Worm (Caenorhabditis elegans) whole organism, early embryonic: ENCODE results near the gene lmtr-3.

Experiments used
- B0310.2 ChIP-seq: sonication (generic microtip); optimal IDR thresholded peaks from 2 replicates; lab custom pipeline; 2016; ENCODE audit warnings: mild to moderate bottlenecking, missing genetic modification characterization, missing compliant biosample characterization
- F13C5.2 ChIP-seq: sonication (generic microtip); optimal IDR thresholded peaks from 2 replicates; lab custom pipeline; 2017; ENCODE audit warnings: mild to moderate bottlenecking, missing genetic modification characterization, inconsistent platforms, missing compliant biosample characterization
- aly-1 ChIP-seq: sonication (generic microtip); optimal IDR thresholded peaks from 2 replicates; lab custom pipeline; 2016; ENCODE audit warnings: missing genetic modification characterization, missing compliant biosample characterization
- ama-1 ChIP-seq: fragments of 150-350 bp; optimal IDR thresholded peaks from 2 replicates; lab custom pipeline; 2014
- ceh-13 ChIP-seq: fragments of 200-800 bp; sonication (Bioruptor generic); optimal IDR thresholded peaks from 2 replicates; lab custom pipeline; 2018; ENCODE audit warnings: mild to moderate bottlenecking, missing genetic modification characterization, missing compliant biosample characterization
- ceh-36 ChIP-seq: sonication (generic microtip); optimal IDR thresholded peaks from 2 replicates; lab custom pipeline; 2016; ENCODE audit warnings: missing genetic modification characterization, inconsistent platforms, missing compliant biosample characterization
- ets-7 ChIP-seq: sonication (generic microtip); optimal IDR thresholded peaks from 2 replicates; lab custom pipeline; 2016; ENCODE audit warnings: missing genotype, missing genetic modification characterization, missing compliant biosample characterization
- flt-1 ChIP-seq: fragments of 200-800 bp; sonication (Bioruptor generic); IDR thresholded peaks from 2 replicates; pipeline ENCODE4 v1.3.6; 2022; ENCODE audit warnings: missing genetic modification characterization, missing compliant biosample characterization
- hmbx-1 ChIP-seq: sonication (generic microtip); optimal IDR thresholded peaks from 2 replicates; lab custom pipeline; 2016; ENCODE audit warnings: mild to moderate bottlenecking, missing genetic modification characterization, missing compliant biosample characterization
- hmg-4 ChIP-seq: fragments of 200-800 bp; sonication (Bioruptor generic); optimal IDR thresholded peaks from 2 replicates; lab custom pipeline; 2018; ENCODE audit warnings: mild to moderate bottlenecking, missing genetic modification characterization, missing compliant biosample characterization
- hnd-1 ChIP-seq: sonication (generic microtip); optimal IDR thresholded peaks from 2 replicates; lab custom pipeline; 2016; ENCODE audit warnings: missing genetic modification characterization, missing compliant biosample characterization
- pes-1 ChIP-seq: fragments of 200-800 bp; sonication (Bioruptor generic); IDR thresholded peaks from 2 replicates; pipeline ENCODE4 v1.3.6; 2022; ENCODE audit warnings: missing genetic modification reagents, missing genetic modification characterization, missing compliant biosample characterization
- scrt-1 ChIP-seq: fragments of 200-800 bp; sonication (Bioruptor generic); IDR thresholded peaks from 2 replicates; pipeline ENCODE4 v1.3.6; 2022; ENCODE audit warnings: missing genetic modification characterization, missing compliant biosample characterization
- sea-1 ChIP-seq: fragments of 200-800 bp; sonication (Bioruptor generic); conservative IDR thresholded peaks from 2 replicates; pipeline ENCODE4 v1.3.6; 2022; ENCODE audit warnings: missing genetic modification characterization, missing compliant biosample characterization
- tbx-11 ChIP-seq: fragments of 200-800 bp; sonication (Bioruptor generic); IDR thresholded peaks from 2 replicates; pipeline ENCODE4 v1.3.6; 2022; ENCODE audit warnings: missing genetic modification characterization, missing compliant biosample characterization
- tbx-37 ChIP-seq: fragments of 200-800 bp; sonication (Bioruptor generic); conservative IDR thresholded peaks from 2 replicates; pipeline ENCODE4 v1.3.6; 2022; ENCODE audit warnings: missing genetic modification reagents, missing genetic modification characterization, missing compliant biosample characterization
- tra-4 ChIP-seq: sonication (generic microtip); optimal IDR thresholded peaks from 2 replicates; lab custom pipeline; 2017; ENCODE audit warnings: missing genetic modification characterization, missing compliant biosample characterization

The lmtr-3 gene

DNA sequence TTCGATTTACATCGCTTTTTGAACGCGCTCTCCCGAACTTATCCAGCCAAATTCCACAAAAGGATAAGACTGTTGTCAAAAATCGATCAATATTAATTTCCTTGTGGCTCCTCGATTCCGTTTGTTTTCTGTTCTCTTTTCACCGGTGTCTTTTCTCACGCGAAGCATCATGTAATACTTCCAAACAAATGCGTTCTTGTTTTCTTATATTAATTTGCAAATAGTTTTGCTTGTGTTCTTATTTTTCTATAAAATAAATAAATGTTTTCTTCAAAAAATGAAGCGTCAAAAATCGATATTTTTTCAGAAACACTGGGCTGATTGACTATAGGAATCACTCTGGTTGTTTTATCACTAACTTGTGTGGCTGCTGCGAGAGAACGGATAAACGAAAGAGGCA, 10.4 kb upstream of the lmtr-3 start, which contains the start of gene math-33:
math-33 (plus strand) TSS at position 301 of the 400 bp plus-strand sequence.
- TF ChIP-seq B0310.2 (no peak), tbx-37 (GFP tag; lab: Robert Waterston, UW) (no peak), aly-1 (tag; lab: Kevin White, UChicago) (no peak), hmbx-1 (tag; lab: Kevin White, UChicago) (no peak), sea-1 (GFP tag; lab: Robert Waterston, UW) (no peak), ama-1 (lab: Kevin White, UChicago) (no peak), tra-4 (no peak), hnd-1 (tag; lab: Kevin White, UChicago) (no peak), ets-7 (tag; lab: Kevin White, UChicago) (no peak), scrt-1 (no peak), ceh-36 (tag; lab: Kevin White, UChicago) (no peak), hmg-4 (GFP tag; lab: Kevin White, UChicago) (no peak)

DNA sequence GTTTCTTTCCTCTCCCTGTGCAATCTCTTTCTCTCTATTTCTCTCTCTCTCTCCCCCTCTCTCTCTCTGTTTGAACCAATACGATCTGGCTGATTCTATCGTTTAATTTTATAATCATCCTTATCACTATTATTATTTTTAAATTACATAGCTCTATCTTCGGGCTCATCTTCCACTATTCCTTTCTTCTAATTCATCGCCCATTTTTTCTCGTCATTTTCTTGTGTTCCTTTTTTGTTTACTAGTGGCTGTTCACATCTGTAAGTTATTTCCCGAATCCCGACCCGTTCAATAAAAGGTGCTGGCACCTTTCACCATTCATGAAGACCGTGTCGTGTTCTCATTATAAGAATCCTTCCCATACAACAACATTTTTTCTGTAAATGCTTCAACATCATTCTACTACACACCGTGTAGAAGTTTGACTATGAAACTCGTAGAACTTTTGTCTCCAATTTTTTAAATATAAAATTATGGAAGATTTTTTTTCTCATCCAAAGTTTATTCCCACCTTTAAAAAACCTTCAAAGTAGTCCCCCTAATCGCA, 5.7 kb upstream of the lmtr-3 start:
- TF ChIP-seq pes-1 (no peak), B0310.2 (no peak), hmbx-1 (tag; lab: Kevin White, UChicago) (no peak), F13C5.2 (tag; lab: Kevin White, UChicago) (no peak), sea-1 (GFP tag; lab: Robert Waterston, UW) (no peak), tbx-11 (GFP tag; lab: Robert Waterston, UW) (no peak), tra-4 (no peak), tbx-37 (GFP tag; lab: Robert Waterston, UW) (no peak), aly-1 (tag; lab: Kevin White, UChicago) (no peak), hmg-4 (GFP tag; lab: Kevin White, UChicago) (no peak), scrt-1 (no peak), ceh-36 (tag; lab: Kevin White, UChicago) (no peak), ets-7 (tag; lab: Kevin White, UChicago) (no peak), flt-1 (no peak), ceh-13 (GFP tag; lab: Kevin White, UChicago) (no peak)

DNA sequence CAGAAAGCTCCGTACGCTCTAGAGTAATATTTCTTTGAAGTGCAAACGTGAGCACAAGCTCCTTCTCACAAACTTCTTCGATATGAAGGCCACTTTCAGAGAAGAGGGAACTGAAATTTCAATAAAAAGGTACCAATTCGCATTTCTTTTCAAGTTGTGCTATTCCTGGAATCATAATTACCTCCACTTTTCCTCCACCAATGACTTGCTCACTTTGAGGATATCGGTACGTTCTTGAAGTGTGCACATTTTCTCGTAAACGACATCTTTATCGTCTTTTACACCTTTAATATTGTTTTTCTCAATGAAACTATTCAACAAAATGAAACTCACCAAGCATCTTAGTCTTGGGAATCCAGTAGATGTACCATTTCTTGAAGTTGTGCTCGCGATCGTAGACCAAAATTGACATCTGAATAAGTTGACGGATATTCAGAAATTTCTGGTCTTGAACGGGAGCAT, 4.7 kb upstream of the lmtr-3 start, which contains the start of gene scb-1:
scb-1 (minus strand) TSS at position 412 of the 462 bp plus-strand sequence.
- no peak for TF ChIP-seq F13C5.2 (tag; lab: Kevin White, UChicago)
- no peak for TF ChIP-seq ceh-13 (GFP tag; lab: Kevin White, UChicago)
- no peak for TF ChIP-seq flt-1
- no peak for TF ChIP-seq tra-4
- TF ChIP-seq aly-1 (tag; lab: Kevin White, UChicago): no peak
- TF ChIP-seq B0310.2: no peak
- TF ChIP-seq ceh-36 (tag; lab: Kevin White, UChicago): no peak
- TF ChIP-seq ets-7 (tag; lab: Kevin White, UChicago): no peak
- TF ChIP-seq tbx-37 (GFP tag; lab: Robert Waterston, UW): no peak
- no peak for TF ChIP-seq ama-1 (lab: Kevin White, UChicago)
- no peak for TF ChIP-seq tbx-11 (GFP tag; lab: Robert Waterston, UW)
- TF ChIP-seq scrt-1: no peak
- no peak for TF ChIP-seq pes-1
- no peak for TF ChIP-seq hmg-4 (GFP tag; lab: Kevin White, UChicago)
- no peak for TF ChIP-seq hnd-1 (tag; lab: Kevin White, UChicago)

DNA sequence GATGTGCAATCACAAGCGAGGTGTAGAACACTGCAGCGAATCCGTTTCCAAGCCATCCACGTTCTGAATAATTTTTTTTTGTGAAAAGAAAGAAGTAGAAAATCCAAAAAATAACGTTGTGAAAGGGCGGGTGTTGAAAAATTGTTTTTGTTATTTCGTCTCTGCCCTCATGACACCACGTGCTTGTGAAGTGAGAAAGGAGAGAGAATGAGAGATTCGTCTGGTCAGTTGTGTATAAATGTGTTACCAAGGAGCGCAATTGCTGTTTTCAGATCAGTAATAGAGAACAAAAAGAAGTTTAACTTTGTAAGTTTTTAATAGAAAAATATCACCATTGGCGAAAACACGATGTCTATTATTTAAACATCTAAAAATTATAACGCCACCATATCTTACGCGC, 2.7 kb upstream of the lmtr-3 start:
- no peak for TF ChIP-seq hmg-4 (GFP tag; lab: Kevin White, UChicago)
- no peak for TF ChIP-seq B0310.2
- TF ChIP-seq pes-1: no peak
- TF ChIP-seq scrt-1: no peak

DNA sequence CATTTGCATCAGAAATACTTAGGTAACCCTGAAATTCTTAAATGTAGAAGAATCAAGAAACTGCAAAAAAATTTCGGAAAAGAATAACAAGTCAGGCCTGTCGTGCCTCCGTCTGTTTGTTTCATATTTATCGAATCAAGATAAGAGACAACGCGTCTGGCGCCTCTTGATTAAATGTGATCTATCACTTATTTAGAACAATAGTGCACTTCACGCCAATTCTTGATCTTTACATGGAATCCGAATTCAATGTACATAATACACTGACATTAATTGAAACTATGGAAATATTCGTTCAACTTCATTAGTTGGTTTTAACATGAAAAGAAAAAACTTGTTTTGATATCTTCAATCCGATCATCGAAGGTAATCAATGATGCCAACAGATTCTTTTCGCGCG, 1.5 kb upstream of the lmtr-3 start, which contains the start of gene mboa-2:
mboa-2 (minus strand) TSS at position 28 of the 400 bp plus-strand sequence.
- TF ChIP-seq tbx-11 (GFP tag; lab: Robert Waterston, UW): no peak
- no peak for TF ChIP-seq hmg-4 (GFP tag; lab: Kevin White, UChicago)
- TF ChIP-seq ceh-13 (GFP tag; lab: Kevin White, UChicago): no peak

DNA sequence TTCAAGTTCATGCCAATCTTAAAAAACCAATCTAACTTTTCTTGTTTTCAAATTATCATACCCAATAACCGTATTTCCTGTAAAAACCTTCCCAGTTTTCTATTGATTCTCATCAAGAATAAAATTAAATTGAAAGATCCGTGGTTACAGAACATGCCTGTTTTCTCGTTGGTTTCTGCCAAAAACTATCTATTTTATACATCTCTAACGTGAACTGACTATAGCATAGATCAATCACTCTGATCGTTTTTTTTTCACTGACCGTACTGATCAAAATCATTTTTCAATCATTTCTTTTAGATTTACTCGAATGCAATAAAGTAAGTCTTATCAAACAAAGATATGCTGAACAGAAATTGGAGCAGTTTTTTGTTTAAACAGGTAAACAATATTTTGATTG, 936 bp downstream of the lmtr-3 start, which contains the start of gene C06H2.2:
C06H2.2 (plus strand) TSS at position 301 of the 400 bp plus-strand sequence.
- TF ChIP-seq ama-1 (lab: Kevin White, UChicago) (no peak), tra-4 (no peak), hmg-4 (GFP tag; lab: Kevin White, UChicago) (no peak), tbx-11 (GFP tag; lab: Robert Waterston, UW) (no peak), hnd-1 (tag; lab: Kevin White, UChicago) (no peak), ceh-13 (GFP tag; lab: Kevin White, UChicago) (no peak), ceh-36 (tag; lab: Kevin White, UChicago) (no peak), flt-1 (no peak), aly-1 (tag; lab: Kevin White, UChicago) (no peak), F13C5.2 (tag; lab: Kevin White, UChicago) (no peak)

DNA sequence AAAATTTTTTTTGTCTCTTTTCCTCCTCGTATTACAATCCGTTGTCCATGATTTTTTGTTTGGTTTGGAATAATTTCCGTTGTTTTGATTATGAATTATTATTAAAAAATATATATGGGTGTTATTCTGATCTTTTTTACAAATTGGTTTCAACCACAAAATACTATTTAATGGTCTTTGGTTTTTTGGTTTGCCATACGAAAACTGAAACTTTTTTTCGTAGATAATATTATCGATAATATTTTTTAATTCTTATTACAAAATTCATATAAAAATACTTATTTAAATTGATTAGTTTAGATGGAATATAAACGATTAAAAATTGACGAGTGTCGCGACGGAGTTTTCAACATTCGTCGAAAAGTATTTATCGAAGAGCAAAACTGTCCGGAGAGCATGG, 3.2 kb downstream of the lmtr-3 start, which contains the start of gene jmjd-5:
jmjd-5 (plus strand) TSS at position 301 of the 400 bp plus-strand sequence.
- no peak for TF ChIP-seq F13C5.2 (tag; lab: Kevin White, UChicago)
- no peak for TF ChIP-seq aly-1 (tag; lab: Kevin White, UChicago)
- no peak for TF ChIP-seq hnd-1 (tag; lab: Kevin White, UChicago)
- TF ChIP-seq B0310.2: no peak
- no peak for TF ChIP-seq flt-1
- no peak for TF ChIP-seq ets-7 (tag; lab: Kevin White, UChicago)
- TF ChIP-seq ceh-36 (tag; lab: Kevin White, UChicago): no peak
- no peak for TF ChIP-seq sea-1 (GFP tag; lab: Robert Waterston, UW)
- no peak for TF ChIP-seq ceh-13 (GFP tag; lab: Kevin White, UChicago)
- no peak for TF ChIP-seq tbx-11 (GFP tag; lab: Robert Waterston, UW)
- no peak for TF ChIP-seq hmg-4 (GFP tag; lab: Kevin White, UChicago)
- no peak for TF ChIP-seq ama-1 (lab: Kevin White, UChicago)
- TF ChIP-seq tra-4: no peak
- no peak for TF ChIP-seq scrt-1
- TF ChIP-seq pes-1: no peak
- no peak for TF ChIP-seq hmbx-1 (tag; lab: Kevin White, UChicago)
- TF ChIP-seq tbx-37 (GFP tag; lab: Robert Waterston, UW): no peak
